Worm (Caenorhabditis elegans): ENCODE data around the gene Y43C5A.3.

- no peak for TF ChIP-seq hlh-12 (tag; optimal IDR thresholded peaks at IDR 0.05)
- TF ChIP-seq ztf-18 (tag; optimal IDR thresholded peaks at IDR 0.05), result peak; percentile 19
These were observed 10.5 kb downstream of the Y43C5A.3 start, which contains the start of gene rad-51 for ce11 chrIV:10284194-10284910.

Data from whole organism, young adult.